Fruit fly (Drosophila melanogaster) whole organism, wandering third instar larva: ENCODE measurements around the gene daed.

Source experiments
- CG9705 ChIP-seq: fragments of 200-800 bp; sonication (Bioruptor generic); optimal IDR thresholded peaks from 2 replicates; lab custom pipeline; 2018; ENCODE audit warnings: missing biosample characterization, mild to moderate bottlenecking, missing genetic modification characterization
- CrebA ChIP-seq: fragments of 200-800 bp; sonication (Bioruptor generic); optimal IDR thresholded peaks from 2 replicates; lab custom pipeline; 2016; ENCODE audit warnings: missing biosample characterization, mild to moderate bottlenecking, missing genetic modification characterization, borderline replicate concordance
- Hnf4 ChIP-seq: fragments of 200-800 bp; sonication (Bioruptor generic); optimal IDR thresholded peaks from 2 replicates; lab custom pipeline; 2016; ENCODE audit warnings: missing biosample characterization, mild to moderate bottlenecking, missing genetic modification characterization
- Hr78 ChIP-seq: fragments of >200 bp; optimal IDR thresholded peaks from 2 replicates; lab custom pipeline; 2017; ENCODE audit warnings: missing biosample characterization, missing genetic modification characterization
- Hr83 ChIP-seq: fragments of 200-300 bp; sonication (Bioruptor generic); optimal IDR thresholded peaks from 2 replicates; lab custom pipeline; 2016; ENCODE audit warnings: missing biosample characterization, mild to moderate bottlenecking, missing genetic modification characterization, moderate library complexity; ENCODE audit not compliant: poor library complexity, severe bottlenecking
- Mio ChIP-seq: sonication (Bioruptor generic); optimal IDR thresholded peaks from 2 replicates; lab custom pipeline; 2016; ENCODE audit warnings: missing biosample characterization, missing genetic modification characterization
- br ChIP-seq: fragments of 200-800 bp; sonication (Bioruptor generic); optimal IDR thresholded peaks from 2 replicates; lab custom pipeline; 2016; ENCODE audit warnings: missing biosample characterization, missing genetic modification characterization
- dsf ChIP-seq: sonication (Bioruptor generic); optimal IDR thresholded peaks from 2 replicates; lab custom pipeline; 2016; ENCODE audit warnings: missing biosample characterization, missing genetic modification characterization, borderline replicate concordance
- lola ChIP-seq: fragments of >200 bp; optimal IDR thresholded peaks from 2 replicates; lab custom pipeline; 2017; ENCODE audit warnings: missing biosample characterization, missing genetic modification characterization
- rgr ChIP-seq: fragments of 200-800 bp; sonication (Bioruptor generic); optimal IDR thresholded peaks from 3 replicates; lab custom pipeline; 2016; ENCODE audit warnings: missing biosample characterization, mild to moderate bottlenecking, missing genetic modification characterization
- usp ChIP-seq: fragments of >200 bp; optimal IDR thresholded peaks from 2 replicates; lab custom pipeline; 2017; ENCODE audit warnings: missing biosample characterization, missing genetic modification characterization

- peak; percentile 62 for TF ChIP-seq rgr (GFP tag; lab: Kevin White, UChicago)
- TF ChIP-seq br (GFP tag; lab: Kevin White, UChicago) = peak; percentile 65
- peak; percentile 45 for TF ChIP-seq Hnf4 (GFP tag; lab: Kevin White, UChicago)
- TF ChIP-seq CG9705 = no peak
- TF ChIP-seq Hr83 (GFP tag; lab: Kevin White, UChicago) = no peak
- TF ChIP-seq usp (GFP tag; lab: Kevin White, UChicago) = no peak
- TF ChIP-seq dsf (GFP tag; lab: Kevin White, UChicago) = no peak
- no peak for TF ChIP-seq lola
- no peak for TF ChIP-seq Hr78 (GFP tag; lab: Kevin White, UChicago)
- no peak for TF ChIP-seq CrebA
- no peak for TF ChIP-seq Mio
Observed at dm6 chr2L:2189100-2189499, 27.0 kb downstream of the daed start.
